Fruit fly (Drosophila melanogaster) whole organism, wandering third instar larva: Measurements from ENCODE around the gene Rbp1-like.

Experiments
- Abd-B ChIP-seq: fragments of >200 bp; optimal IDR thresholded peaks from 2 replicates; lab custom pipeline; 2017; ENCODE audit warnings: missing biosample characterization, missing genetic modification characterization
- CG32264 ChIP-seq: fragments of 200-800 bp; sonication (Bioruptor generic); optimal IDR thresholded peaks from 2 replicates; lab custom pipeline; 2016; ENCODE audit warnings: missing biosample characterization, missing genetic modification characterization
- CG9705 ChIP-seq: fragments of 200-800 bp; sonication (Bioruptor generic); optimal IDR thresholded peaks from 2 replicates; lab custom pipeline; 2018; ENCODE audit warnings: missing biosample characterization, mild to moderate bottlenecking, missing genetic modification characterization
- CrebA ChIP-seq: fragments of 200-800 bp; sonication (Bioruptor generic); optimal IDR thresholded peaks from 2 replicates; lab custom pipeline; 2016; ENCODE audit warnings: missing biosample characterization, mild to moderate bottlenecking, missing genetic modification characterization, borderline replicate concordance
- Dfd ChIP-seq: fragments of >200 bp; optimal IDR thresholded peaks from 2 replicates; lab custom pipeline; 2017; ENCODE audit warnings: missing biosample characterization, missing genetic modification characterization
- Dif ChIP-seq: fragments of 200-275, 200-300 bp; sonication (Bioruptor generic); optimal IDR thresholded peaks from 2 replicates; lab custom pipeline; 2018; ENCODE audit warnings: missing biosample characterization, missing genetic modification characterization; ENCODE audit not compliant: partially characterized antibody
- GATAd ChIP-seq: sonication (Bioruptor generic); optimal IDR thresholded peaks from 2 replicates; lab custom pipeline; 2016; ENCODE audit warnings: missing biosample characterization, missing genetic modification characterization
- HLH106 ChIP-seq: fragments of 200-800 bp; optimal IDR thresholded peaks from 3 replicates; lab custom pipeline; 2019; ENCODE audit warnings: missing biosample characterization, mild to moderate bottlenecking, missing genetic modification characterization, moderate library complexity
- Hnf4 ChIP-seq: fragments of 200-800 bp; sonication (Bioruptor generic); optimal IDR thresholded peaks from 2 replicates; lab custom pipeline; 2016; ENCODE audit warnings: missing biosample characterization, mild to moderate bottlenecking, missing genetic modification characterization
- Hr78 ChIP-seq: fragments of >200 bp; optimal IDR thresholded peaks from 2 replicates; lab custom pipeline; 2017; ENCODE audit warnings: missing biosample characterization, missing genetic modification characterization
- Hr83 ChIP-seq: fragments of 200-300 bp; sonication (Bioruptor generic); optimal IDR thresholded peaks from 2 replicates; lab custom pipeline; 2016; ENCODE audit warnings: missing biosample characterization, mild to moderate bottlenecking, missing genetic modification characterization, moderate library complexity; ENCODE audit not compliant: poor library complexity, severe bottlenecking
- Jra ChIP-seq: sonication (Bioruptor generic); optimal IDR thresholded peaks from 2 replicates; lab custom pipeline; 2016; ENCODE audit warnings: missing biosample characterization, missing genetic modification characterization
- Mio ChIP-seq: sonication (Bioruptor generic); optimal IDR thresholded peaks from 2 replicates; lab custom pipeline; 2016; ENCODE audit warnings: missing biosample characterization, missing genetic modification characterization
- Myc ChIP-seq: fragments of >200 bp; optimal IDR thresholded peaks from 2 replicates; lab custom pipeline; 2017
- N ChIP-seq: fragments of >200 bp; optimal IDR thresholded peaks from 2 replicates; lab custom pipeline; 2018; ENCODE audit warnings: missing biosample characterization, missing external identifiers, missing genetic modification characterization
- OdsH ChIP-seq: fragments of 200-800 bp; sonication (Bioruptor generic); optimal IDR thresholded peaks from 2 replicates; lab custom pipeline; 2016; ENCODE audit warnings: missing biosample characterization, mild to moderate bottlenecking, missing genetic modification characterization
- Rel ChIP-seq, 2 experiments: fragments of 200-800 bp; sonication (Bioruptor generic) in 1 of 2; optimal IDR thresholded peaks; 2 replicates in 1 of 2; 3 replicates in 1 of 2; lab custom pipeline; 2016 to 2019; ENCODE audit warnings: mild to moderate bottlenecking in 2 of 2, missing biosample characterization in 2 of 2, missing genetic modification characterization in 2 of 2, moderate library complexity in 1 of 2
- Sp1 ChIP-seq: fragments of 200-800 bp; sonication (Bioruptor generic); optimal IDR thresholded peaks from 3 replicates; lab custom pipeline; 2019; ENCODE audit warnings: missing biosample characterization, mild to moderate bottlenecking, missing genetic modification characterization, moderate library complexity
- Vsx2 ChIP-seq: fragments of 200-300, 225-300 bp; sonication (Bioruptor generic); optimal IDR thresholded peaks from 2 replicates; lab custom pipeline; 2018; ENCODE audit warnings: missing biosample characterization, missing genetic modification characterization; ENCODE audit not compliant: partially characterized antibody
- br ChIP-seq: fragments of 200-800 bp; sonication (Bioruptor generic); optimal IDR thresholded peaks from 2 replicates; lab custom pipeline; 2016; ENCODE audit warnings: missing biosample characterization, missing genetic modification characterization
- brk ChIP-seq: fragments of 200-800 bp; sonication (Bioruptor generic); optimal IDR thresholded peaks from 2 replicates; lab custom pipeline; 2016; ENCODE audit warnings: missing biosample characterization, mild to moderate bottlenecking, missing genetic modification characterization
- dl ChIP-seq, 2 experiments: fragments of 175-275, 200-275 bp in 1 of 2; fragments of 200-275 bp in 1 of 2; sonication (Bioruptor generic); optimal IDR thresholded peaks; lab custom pipeline; 2018; ENCODE audit warnings: mild to moderate bottlenecking in 2 of 2, missing biosample characterization in 2 of 2, missing genetic modification characterization in 2 of 2, moderate library complexity in 2 of 2; ENCODE audit not compliant: partially characterized antibody in 2 of 2, insufficient read depth in 1 of 2
- dmrt93B ChIP-seq: fragments of 200-800 bp; sonication (Bioruptor generic); optimal IDR thresholded peaks from 2 replicates; lab custom pipeline; 2018; ENCODE audit warnings: missing biosample characterization, mild to moderate bottlenecking, missing genetic modification characterization
- dsf ChIP-seq: sonication (Bioruptor generic); optimal IDR thresholded peaks from 2 replicates; lab custom pipeline; 2016; ENCODE audit warnings: missing biosample characterization, missing genetic modification characterization, borderline replicate concordance
- ey ChIP-seq: fragments of 200-800 bp; sonication (Bioruptor generic); optimal IDR thresholded peaks from 2 replicates; lab custom pipeline; 2016; ENCODE audit warnings: missing biosample characterization, missing genetic modification characterization
- foxo ChIP-seq, 2 experiments: fragments of 200-800 bp; sonication (Bioruptor generic); optimal IDR thresholded peaks; 2 replicates in 1 of 2; 3 replicates in 1 of 2; lab custom pipeline; 2016 to 2017; ENCODE audit warnings: missing biosample characterization in 2 of 2, missing genetic modification characterization in 2 of 2
- fru ChIP-seq: fragments of 200-800 bp; sonication (Bioruptor generic); optimal IDR thresholded peaks from 3 replicates; lab custom pipeline; 2016; ENCODE audit warnings: missing biosample characterization, mild to moderate bottlenecking, missing genetic modification characterization
- h ChIP-seq: fragments of 200-800 bp; sonication (Bioruptor generic); optimal IDR thresholded peaks from 3 replicates; lab custom pipeline; 2016; ENCODE audit warnings: missing biosample characterization, mild to moderate bottlenecking, missing genetic modification characterization
- jim ChIP-seq: fragments of 175-275, 200-325 bp; sonication (Bioruptor generic); optimal IDR thresholded peaks from 2 replicates; lab custom pipeline; 2016; ENCODE audit warnings: missing biosample characterization, mild to moderate bottlenecking, missing genetic modification characterization
- lola ChIP-seq: fragments of >200 bp; optimal IDR thresholded peaks from 2 replicates; lab custom pipeline; 2017; ENCODE audit warnings: missing biosample characterization, missing genetic modification characterization
- pan ChIP-seq: fragments of >200 bp; optimal IDR thresholded peaks from 2 replicates; lab custom pipeline; 2017
- psq ChIP-seq: fragments of 200-800 bp; sonication (Bioruptor generic); optimal IDR thresholded peaks from 3 replicates; lab custom pipeline; 2017; ENCODE audit warnings: missing biosample characterization, mild to moderate bottlenecking, missing genetic modification characterization, moderate library complexity
- rgr ChIP-seq: fragments of 200-800 bp; sonication (Bioruptor generic); optimal IDR thresholded peaks from 3 replicates; lab custom pipeline; 2016; ENCODE audit warnings: missing biosample characterization, mild to moderate bottlenecking, missing genetic modification characterization
- sage ChIP-seq: fragments of 200-800 bp; sonication (Bioruptor generic); optimal IDR thresholded peaks from 2 replicates; lab custom pipeline; 2016; ENCODE audit warnings: missing biosample characterization, mild to moderate bottlenecking, missing genetic modification characterization
- sv ChIP-seq: fragments of 200-800 bp; sonication (Bioruptor generic); optimal IDR thresholded peaks from 3 replicates; lab custom pipeline; 2016; ENCODE audit warnings: missing biosample characterization, missing genetic modification characterization
- tai ChIP-seq: sonication (Bioruptor generic); optimal IDR thresholded peaks from 2 replicates; lab custom pipeline; 2016; ENCODE audit warnings: missing biosample characterization, missing genetic modification characterization
- usp ChIP-seq: fragments of >200 bp; optimal IDR thresholded peaks from 2 replicates; lab custom pipeline; 2017; ENCODE audit warnings: missing biosample characterization, missing genetic modification characterization
- woc ChIP-seq: sonication (Bioruptor generic); optimal IDR thresholded peaks from 2 replicates; lab custom pipeline; 2016; ENCODE audit warnings: missing biosample characterization, mild to moderate bottlenecking, missing genetic modification characterization

The Rbp1-like gene

DNA sequence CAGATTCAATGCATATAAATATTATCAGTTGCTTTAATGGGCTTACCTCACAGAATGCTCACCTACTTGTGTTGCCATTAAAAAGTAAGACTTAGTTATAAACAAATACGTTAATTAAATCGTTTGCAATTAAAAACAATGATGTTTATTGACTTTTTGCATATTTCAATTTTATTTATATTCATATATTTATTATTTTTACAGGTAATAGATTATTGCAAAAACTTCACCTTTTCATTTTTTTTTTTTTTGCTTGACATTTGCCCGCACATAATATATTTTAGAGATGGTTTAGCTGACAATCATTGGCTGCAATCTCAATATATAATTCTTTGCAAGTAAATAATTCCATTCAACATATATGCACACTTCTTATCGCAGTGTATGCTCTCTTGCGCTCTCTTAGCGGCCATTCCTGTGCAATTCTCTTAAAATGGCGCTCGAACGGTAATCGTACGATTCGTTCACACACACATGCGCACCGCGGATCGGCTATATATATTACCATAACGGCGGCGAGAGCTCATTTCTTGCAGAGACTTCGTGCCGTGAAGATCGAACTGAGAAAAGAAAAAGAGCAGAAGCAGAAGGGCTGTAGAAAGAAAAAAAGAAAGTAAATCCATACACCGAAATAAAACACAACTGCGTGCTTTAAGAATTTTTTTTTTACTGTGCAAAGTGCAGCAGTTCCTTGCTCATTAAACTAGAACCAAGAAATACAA is 11.9 kb upstream of the Rbp1-like start, which contains the start of gene Bcat (continued):
- TF ChIP-seq dl (GFP tag; optimal IDR thresholded peaks at IDR 0.05; lab: Kevin White, UChicago; ENCODE audit: insufficient read depth in 1 of 2, partially characterized antibody in 2 of 2) (peak; percentile 2 to 20), Dif (GFP tag; lab: Kevin White, UChicago) (peak; percentile 58), dsf (GFP tag; lab: Kevin White, UChicago) (no peak), Sp1 (peak; percentile 85), fru (GFP tag; lab: Kevin White, UChicago) (peak; percentile 57)
- TF ChIP-seq, all 38 proteins: peak for 18

DNA sequence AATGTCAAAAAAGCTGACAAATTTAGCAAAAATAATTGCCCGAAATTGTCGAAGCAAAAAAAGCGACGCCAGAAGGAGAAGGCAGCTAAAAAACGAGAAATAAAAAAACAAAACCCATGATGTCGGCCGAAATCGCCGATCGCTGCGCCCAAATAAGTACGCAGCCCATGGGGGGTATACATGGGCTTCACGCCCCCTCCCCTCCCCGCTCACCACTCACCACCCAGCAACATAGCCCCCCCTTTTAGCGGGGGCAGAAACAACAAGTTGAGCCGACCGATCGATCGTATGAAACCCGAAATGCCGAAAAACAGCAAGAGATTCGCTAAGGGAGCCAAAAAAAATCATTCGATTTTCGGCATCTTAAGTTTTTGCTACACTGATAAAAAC is 11.3 kb upstream of the Rbp1-like start:
- TF ChIP-seq lola (GFP tag; lab: Kevin White, UChicago) (no peak), usp (no peak), h (GFP tag; lab: Kevin White, UChicago) (no peak), jim (GFP tag; lab: Kevin White, UChicago) (peak; percentile 88), psq (GFP tag; lab: Kevin White, UChicago) (no peak), Dif (GFP tag; lab: Kevin White, UChicago) (no peak), Rel (GFP tag; optimal IDR thresholded peaks at IDR 0.05; lab: Kevin White, UChicago) (no peak), Rel (tag; optimal IDR thresholded peaks at IDR 0.05; lab: Kevin White, UChicago) (peak; percentile 92), Vsx2 (GFP tag; lab: Kevin White, UChicago) (no peak), dl (GFP tag; optimal IDR thresholded peaks at IDR 0.05; lab: Kevin White, UChicago; ENCODE audit: insufficient read depth in 1 of 2, partially characterized antibody in 2 of 2) (no peak), Hr83 (GFP tag; lab: Kevin White, UChicago) (no peak), dsf (GFP tag; lab: Kevin White, UChicago) (no peak)

DNA sequence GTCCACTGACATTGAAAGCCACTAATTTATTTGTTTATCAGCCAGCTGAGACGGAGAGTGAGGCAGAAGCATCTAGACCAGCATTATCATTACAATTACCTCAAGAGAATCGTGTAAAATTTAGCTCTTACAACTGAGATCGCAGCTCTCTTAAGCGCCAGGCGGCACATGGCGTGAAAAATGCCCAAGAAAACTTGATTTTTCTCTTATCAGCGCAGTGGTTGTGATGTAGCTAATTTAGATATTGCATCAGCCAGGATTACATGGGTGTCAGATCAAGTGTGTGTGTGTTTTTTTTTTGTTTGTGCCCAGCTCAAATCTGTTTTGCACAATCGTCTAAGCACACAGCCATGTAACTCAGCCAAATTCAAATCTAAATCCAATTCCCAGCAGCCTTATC is 10.3 kb upstream of the Rbp1-like start:
- no peak for TF ChIP-seq woc (GFP tag; lab: Kevin White, UChicago)
- TF ChIP-seq jim (GFP tag; lab: Kevin White, UChicago), result no peak
- no peak for TF ChIP-seq Myc (lab: Kevin White, UChicago)
- no peak for TF ChIP-seq Hnf4
- TF ChIP-seq Hr78 (GFP tag; lab: Kevin White, UChicago), result no peak
- TF ChIP-seq sv (GFP tag; lab: Kevin White, UChicago), result no peak
- no peak for TF ChIP-seq tai
- TF ChIP-seq Rel (GFP tag; optimal IDR thresholded peaks at IDR 0.05; lab: Kevin White, UChicago), result no peak
- no peak for TF ChIP-seq Rel (tag; optimal IDR thresholded peaks at IDR 0.05; lab: Kevin White, UChicago)
- TF ChIP-seq Mio (GFP tag; lab: Kevin White, UChicago), result no peak
- no peak for TF ChIP-seq dsf (GFP tag; lab: Kevin White, UChicago)
- no peak for TF ChIP-seq dmrt93B
- no peak for TF ChIP-seq rgr
- no peak for TF ChIP-seq N (GFP tag; lab: Kevin White, UChicago)

DNA sequence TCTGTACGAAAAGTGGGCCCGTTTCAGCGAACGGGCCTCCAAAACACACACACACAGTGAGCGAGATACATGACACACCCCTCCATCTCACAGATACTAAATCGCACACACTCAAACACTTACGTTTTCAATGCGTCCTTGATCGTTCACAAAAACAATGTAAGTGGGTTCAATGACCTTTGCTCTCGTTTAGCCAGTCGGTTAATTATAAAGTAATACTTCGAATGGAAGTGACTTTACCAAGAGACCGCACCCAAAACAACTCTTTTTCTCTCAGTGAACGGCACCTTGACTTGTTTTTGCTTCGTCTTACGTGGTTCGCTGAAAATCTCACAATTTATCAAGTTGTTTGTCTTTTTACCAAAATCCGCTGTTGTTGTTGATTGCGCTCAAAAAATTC is 9.7 kb upstream of the Rbp1-like start:
- TF ChIP-seq jim (GFP tag; lab: Kevin White, UChicago) (no peak), Myc (lab: Kevin White, UChicago) (no peak), HLH106 (tag; lab: Kevin White, UChicago) (peak; percentile 27), Hnf4 (peak; percentile 39), sv (GFP tag; lab: Kevin White, UChicago) (no peak), Mio (GFP tag; lab: Kevin White, UChicago) (no peak), rgr (peak; percentile 45), CG9705 (GFP tag; lab: Kevin White, UChicago) (no peak), Vsx2 (GFP tag; lab: Kevin White, UChicago) (no peak), psq (GFP tag; lab: Kevin White, UChicago) (peak; percentile 48), GATAd (GFP tag; lab: Kevin White, UChicago) (no peak), brk (GFP tag; lab: Kevin White, UChicago) (peak; percentile 1), CrebA (no peak), Dfd (no peak), Hr78 (GFP tag; lab: Kevin White, UChicago) (no peak), Sp1 (no peak), OdsH (GFP tag; lab: Kevin White, UChicago) (no peak), h (GFP tag; lab: Kevin White, UChicago) (peak; percentile 72), woc (GFP tag; lab: Kevin White, UChicago) (peak; percentile 57), Dif (GFP tag; lab: Kevin White, UChicago) (no peak), tai (peak; percentile 53), Abd-B (GFP tag; lab: Kevin White, UChicago) (no peak), pan (lab: Kevin White, UChicago) (no peak), Rel (GFP tag; optimal IDR thresholded peaks at IDR 0.05; lab: Kevin White, UChicago) (no peak), Rel (tag; optimal IDR thresholded peaks at IDR 0.05; lab: Kevin White, UChicago) (no peak), fru (GFP tag; lab: Kevin White, UChicago) (peak; percentile 64), N (GFP tag; lab: Kevin White, UChicago) (no peak), br (GFP tag; lab: Kevin White, UChicago) (peak; percentile 52), ey (GFP tag; lab: Kevin White, UChicago) (peak; percentile 59), usp (no peak), foxo (GFP tag; optimal IDR thresholded peaks at IDR 0.05; lab: Kevin White, UChicago) (peak in 1 of 2 experiments; percentile 60), dmrt93B (no peak), CG32264 (GFP tag; lab: Kevin White, UChicago) (no peak), sage (no peak), Jra (no peak), lola (GFP tag; lab: Kevin White, UChicago) (no peak)
